1 fruit fly cellular context compared by ENCODE assay signal in the genomic region with DNA sequence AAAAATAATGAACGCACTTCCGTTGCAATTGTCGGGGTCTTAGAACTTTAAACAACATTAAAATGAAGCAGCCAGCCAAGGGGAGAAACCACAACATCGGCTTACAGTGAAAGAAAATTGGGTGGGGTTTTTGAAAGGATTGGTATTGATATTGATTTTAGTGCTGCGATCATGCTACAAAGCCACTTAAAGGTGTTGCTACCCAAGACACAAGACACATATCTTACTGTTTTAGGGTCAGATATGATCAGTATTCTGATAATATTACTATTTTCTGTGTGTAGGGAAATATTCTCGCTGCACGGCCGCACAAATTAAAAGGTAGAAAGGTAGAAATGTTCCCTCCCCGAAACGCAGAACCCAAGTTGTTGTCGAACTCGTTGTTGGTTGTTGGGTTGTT.
TF ChIP-seq lines count a peak whose summit lies in the region.

No protein-coding gene starts in this region.

TF ChIP-seq in whole organism, embryonic, 481 proteins besides CTCF, POLR2A, EP300 and RAD21 (continued from another document):
- TF ChIP-seq CG7357 (GFP tag; IDR thresholded peaks at IDR 0.05; lab: Robert Waterston, UW) = peak; percentile 20; the same call in 1 of the 3 replicates
- TF ChIP-seq lola (GFP tag; optimal IDR thresholded peaks at IDR 0.05; lab: Kevin White, UChicago) = peak in 1 of 3 experiments; percentile 71
- TF ChIP-seq CG13424 (tag; optimal IDR thresholded peaks at IDR 0.05; lab: Kevin White, UChicago) = peak; percentile 8
- peak; percentile 37 for TF ChIP-seq nom (GFP tag; optimal IDR thresholded peaks at IDR 0.05; lab: Kevin White, UChicago)
- TF ChIP-seq stwl (tag; optimal IDR thresholded peaks at IDR 0.05; lab: Kevin White, UChicago) = peak; percentile 2
- TF ChIP-seq Opbp (GFP tag; IDR thresholded peaks at IDR 0.05; lab: Robert Waterston, UW; ENCODE audit: partially characterized antibody) = no peak
- peak; percentile 13 for TF ChIP-seq Neu2 (GFP tag; optimal IDR thresholded peaks at IDR 0.05; lab: Kevin White, UChicago; ENCODE audit: borderline replicate concordance)
- TF ChIP-seq CG10147 (GFP tag; optimal IDR thresholded peaks at IDR 0.05; lab: Kevin White, UChicago) = no peak
- TF ChIP-seq trem (tag; optimal IDR thresholded peaks at IDR 0.05; lab: Kevin White, UChicago) = peak; percentile 41
- TF ChIP-seq cas (GFP tag; IDR thresholded peaks at IDR 0.05; lab: Robert Waterston, UW) = no peak
- TF ChIP-seq cad (GFP tag; optimal IDR thresholded peaks at IDR 0.05; lab: Kevin White, UChicago) = no peak
- TF ChIP-seq CG15601 (tag; optimal IDR thresholded peaks at IDR 0.05; lab: Kevin White, UChicago) = peak; percentile 24
- peak; percentile 28 for TF ChIP-seq grau (tag; optimal IDR thresholded peaks at IDR 0.05; lab: Kevin White, UChicago)
- TF ChIP-seq CG5953 (GFP tag; IDR thresholded peaks at IDR 0.05; lab: Robert Waterston, UW) = no peak
- TF ChIP-seq danr (GFP tag; IDR thresholded peaks at IDR 0.05; lab: Robert Waterston, UW) = no peak
- TF ChIP-seq dmrt99B (tag; optimal IDR thresholded peaks at IDR 0.05; lab: Kevin White, UChicago) = peak; percentile 13
- TF ChIP-seq CG31224 (GFP tag; IDR thresholded peaks at IDR 0.05; lab: Robert Waterston, UW) = no peak
- no peak for TF ChIP-seq pb (GFP tag; optimal IDR thresholded peaks at IDR 0.05; lab: Kevin White, UChicago)
- TF ChIP-seq gce (GFP tag; IDR thresholded peaks at IDR 0.05; lab: Robert Waterston, UW) = no peak
- peak; percentile 73 for TF ChIP-seq ara (GFP tag; IDR thresholded peaks at IDR 0.05; lab: Robert Waterston, UW)
- TF ChIP-seq az2 (GFP tag; optimal IDR thresholded peaks at IDR 0.05; lab: Kevin White, UChicago) = peak; percentile 31
- peak; percentile 55 for TF ChIP-seq Spps (tag; optimal IDR thresholded peaks at IDR 0.05; lab: Kevin White, UChicago)
- no peak for TF ChIP-seq Gug (GFP tag; IDR thresholded peaks at IDR 0.05; lab: Robert Waterston, UW)
- peak; percentile 67 for TF ChIP-seq Blimp-1 (GFP tag; optimal IDR thresholded peaks at IDR 0.05; lab: Kevin White, UChicago)
- TF ChIP-seq zf30C (GFP tag; optimal IDR thresholded peaks at IDR 0.05; lab: Kevin White, UChicago) = peak; percentile 77
- peak; percentile 43 for TF ChIP-seq tio (GFP tag; optimal IDR thresholded peaks at IDR 0.05; lab: Kevin White, UChicago)
- no peak for TF ChIP-seq kah (GFP tag; optimal IDR thresholded peaks at IDR 0.05; lab: Kevin White, UChicago)
- TF ChIP-seq H2.0 (GFP tag; IDR thresholded peaks at IDR 0.05; lab: Robert Waterston, UW) = no peak
- no peak for TF ChIP-seq gcm2 (GFP tag; optimal IDR thresholded peaks at IDR 0.05; lab: Kevin White, UChicago)
- TF ChIP-seq CG4404 (GFP tag; IDR thresholded peaks at IDR 0.05; lab: Robert Waterston, UW) = peak; percentile 35; the same call in 1 of the 2 replicates
- 0 out of 2 replicates have a peak, but pooled peaks have one; percentile 3 for TF ChIP-seq slbo (GFP tag; IDR thresholded peaks at IDR 0.05; lab: Robert Waterston, UW)
- TF ChIP-seq knrl (GFP tag; IDR thresholded peaks at IDR 0.05; lab: Robert Waterston, UW; ENCODE audit: partially characterized antibody) = no peak
- TF ChIP-seq lab (GFP tag; optimal IDR thresholded peaks at IDR 0.05; lab: Kevin White, UChicago) = peak; percentile 2
- peak; percentile 23 for TF ChIP-seq Usf (GFP tag; optimal IDR thresholded peaks at IDR 0.05; lab: Kevin White, UChicago)
- TF ChIP-seq CG17829 (tag; optimal IDR thresholded peaks at IDR 0.05; lab: Kevin White, UChicago) = peak; percentile 78
- TF ChIP-seq CG18262 (tag; optimal IDR thresholded peaks at IDR 0.05; lab: Kevin White, UChicago) = peak; percentile 77
- no peak for TF ChIP-seq lov (optimal IDR thresholded peaks at IDR 0.05; lab: Kevin White, UChicago)
- peak; percentile 77; the same call in 2 of the 3 replicates for TF ChIP-seq lov (GFP tag; IDR thresholded peaks at IDR 0.05; lab: Robert Waterston, UW)
- TF ChIP-seq p53 (GFP tag; optimal IDR thresholded peaks at IDR 0.05; lab: Kevin White, UChicago) = no peak
- TF ChIP-seq CG10959 (GFP tag; IDR thresholded peaks at IDR 0.05; lab: Robert Waterston, UW) = peak; percentile 61
- TF ChIP-seq Dip2 (GFP tag; IDR thresholded peaks at IDR 0.05; lab: Robert Waterston, UW) = no peak
- TF ChIP-seq bsh (GFP tag; optimal IDR thresholded peaks at IDR 0.05; lab: Kevin White, UChicago) = peak; percentile 47 to 77
- TF ChIP-seq CG4820 (GFP tag; optimal IDR thresholded peaks at IDR 0.05; lab: Kevin White, UChicago) = peak; percentile 42
- no peak for TF ChIP-seq pnt (GFP tag; optimal IDR thresholded peaks at IDR 0.05; lab: Kevin White, UChicago)
- peak; percentile 59 for TF ChIP-seq CG17328 (GFP tag; IDR thresholded peaks at IDR 0.05; lab: Robert Waterston, UW)
- peak; percentile 9 for TF ChIP-seq Xbp1 (GFP tag; optimal IDR thresholded peaks at IDR 0.05; lab: Kevin White, UChicago)
- TF ChIP-seq dm (GFP tag; optimal IDR thresholded peaks at IDR 0.05; lab: Kevin White, UChicago) = no peak
- peak; percentile 12 for TF ChIP-seq ac (GFP tag; optimal IDR thresholded peaks at IDR 0.05; lab: Kevin White, UChicago)
- TF ChIP-seq fu2 (GFP tag; optimal IDR thresholded peaks at IDR 0.05; lab: Kevin White, UChicago) = no peak
- no peak for TF ChIP-seq Atf-2 (GFP tag; optimal IDR thresholded peaks at IDR 0.05; lab: Kevin White, UChicago)
- peak; percentile 49 for TF ChIP-seq CG30431 (GFP tag; optimal IDR thresholded peaks at IDR 0.05; lab: Kevin White, UChicago)
- TF ChIP-seq hkb (optimal IDR thresholded peaks at IDR 0.05; lab: Kevin White, UChicago) = no peak
- 0 out of 2 replicates have a peak, but pooled peaks have one; percentile 13 for TF ChIP-seq hkb (GFP tag; IDR thresholded peaks at IDR 0.05; lab: Robert Waterston, UW)
- TF ChIP-seq CG4328 (GFP tag; optimal IDR thresholded peaks at IDR 0.05; lab: Kevin White, UChicago) = no peak
- TF ChIP-seq fd102C (GFP tag; optimal IDR thresholded peaks at IDR 0.05; lab: Kevin White, UChicago) = peak; percentile 35
- TF ChIP-seq Mes4 (GFP tag; optimal IDR thresholded peaks at IDR 0.05; lab: Kevin White, UChicago) = no peak
- TF ChIP-seq dmrt11E (tag; optimal IDR thresholded peaks at IDR 0.05; lab: Kevin White, UChicago) = peak; percentile 81
